Worm (Caenorhabditis elegans) whole organism, L4 larva: ENCODE measurements around the gene fbxa-209.

ENCODE experiments used
- D1046.2 ChIP-seq: fragments of 200-800 bp; sonication (Bioruptor generic); IDR thresholded peaks from 2 replicates; pipeline ENCODE4 v1.3.6; 2022; ENCODE audit warnings: missing genetic modification characterization, missing compliant biosample characterization
- F26F4.8 ChIP-seq: fragments of 200-800 bp; sonication (Bioruptor generic); conservative IDR thresholded peaks from 2 replicates; pipeline ENCODE4 v1.3.6; 2022; ENCODE audit warnings: missing genetic modification characterization, missing compliant biosample characterization
- F37D6.2 ChIP-seq: sonication (generic microtip); optimal IDR thresholded peaks from 2 replicates; lab custom pipeline; 2016; ENCODE audit warnings: mild to moderate bottlenecking, missing genetic modification characterization, missing compliant biosample characterization
- F44E2.7 ChIP-seq: fragments of 200-800 bp; sonication (Bioruptor generic); IDR thresholded peaks from 2 replicates; pipeline ENCODE4 v2.1.2; 2022; ENCODE audit warnings: missing genetic modification characterization, missing compliant biosample characterization
- F49E8.2 ChIP-seq: sonication (generic microtip); optimal IDR thresholded peaks from 2 replicates; lab custom pipeline; 2016; ENCODE audit warnings: missing compliant biosample characterization, mild to moderate bottlenecking, missing genetic modification characterization, borderline replicate concordance
- R02D3.7 ChIP-seq: fragments of 150-350 bp; sonication (generic microtip); optimal IDR thresholded peaks from 3 replicates; lab custom pipeline; 2014; ENCODE audit warnings: missing biosample characterization, missing genetic modification characterization
- T26A8.4 ChIP-seq: fragments of 200-800 bp; sonication (Bioruptor generic); IDR thresholded peaks from 2 replicates; pipeline ENCODE4 v1.3.6; 2022; ENCODE audit warnings: missing genetic modification characterization, missing compliant biosample characterization
- Y105C5A.15 ChIP-seq: fragments of 200-800 bp; sonication (Bioruptor generic); IDR thresholded peaks from 2 replicates; pipeline ENCODE4 v1.3.6; 2022; ENCODE audit warnings: missing genetic modification characterization, missing compliant biosample characterization
- Y5F2A.4 ChIP-seq: fragments of 200-800 bp; sonication (Bioruptor generic); optimal IDR thresholded peaks from 2 replicates; lab custom pipeline; 2018; ENCODE audit warnings: mild to moderate bottlenecking, missing genetic modification characterization, missing compliant biosample characterization
- ZK337.2 ChIP-seq: fragments of 200-800 bp; sonication (Bioruptor generic); IDR thresholded peaks from 2 replicates; pipeline ENCODE4 v1.3.6; 2022; ENCODE audit warnings: missing genetic modification reagents, missing genetic modification characterization, missing compliant biosample characterization
- aly-2 ChIP-seq: sonication (generic microtip); optimal IDR thresholded peaks from 2 replicates; lab custom pipeline; 2018; ENCODE audit warnings: missing biosample characterization, missing genetic modification characterization
- ama-1 ChIP-seq: fragments of 150-350 bp; optimal IDR thresholded peaks from 2 replicates; lab custom pipeline; 2014; ENCODE audit warnings: inconsistent platforms, mixed read lengths
- ceh-20 ChIP-seq: fragments of 200-800 bp; sonication (Bioruptor generic); IDR thresholded peaks from 2 replicates; pipeline ENCODE4 v1.3.6; 2022; ENCODE audit warnings: missing genetic modification reagents, missing genetic modification characterization, missing compliant biosample characterization
- ceh-28 ChIP-seq: fragments of 150-350 bp; optimal IDR thresholded peaks from 2 replicates; lab custom pipeline; 2014; ENCODE audit warnings: missing biosample characterization, missing genetic modification reagents, missing genetic modification characterization
- ceh-32 ChIP-seq: sonication (generic microtip); optimal IDR thresholded peaks from 2 replicates; lab custom pipeline; 2016; ENCODE audit warnings: mild to moderate bottlenecking, missing genetic modification characterization, missing compliant biosample characterization; ENCODE audit not compliant: poor library complexity
- ceh-44 ChIP-seq: fragments of 200-800 bp; sonication (Bioruptor generic); IDR thresholded peaks from 2 replicates; pipeline ENCODE4 v1.3.6; 2022; ENCODE audit warnings: missing genetic modification reagents, missing genetic modification characterization, missing compliant biosample characterization
- ceh-62 ChIP-seq: sonication (generic microtip); optimal IDR thresholded peaks from 2 replicates; lab custom pipeline; 2017; ENCODE audit warnings: missing biosample characterization, missing genetic modification characterization
- ces-1 ChIP-seq: fragments of 150-350 bp; sonication (generic microtip); optimal IDR thresholded peaks from 4 replicates; lab custom pipeline; 2014; ENCODE audit warnings: missing biosample characterization, missing genetic modification reagents, missing genetic modification characterization
- daf-16 ChIP-seq, 3 experiments: sonication (generic microtip); optimal IDR thresholded peaks; 2 replicates each; lab custom pipeline; 2016 to 2017; ENCODE audit warnings: missing genetic modification characterization in 3 of 3, missing genetic modification reagents in 3 of 3, mild to moderate bottlenecking in 2 of 3, missing compliant biosample characterization in 2 of 3, missing biosample characterization in 1 of 3, moderate library complexity in 1 of 3
- daf-19 ChIP-seq: fragments of 200-800 bp; sonication (Bioruptor generic); conservative IDR thresholded peaks from 2 replicates; pipeline ENCODE4 v1.3.6; 2022; ENCODE audit warnings: missing genetic modification characterization, missing compliant biosample characterization
- dmd-9 ChIP-seq: fragments of 200-800 bp; sonication (Bioruptor generic); IDR thresholded peaks from 2 replicates; pipeline ENCODE4 v1.3.6; 2022; ENCODE audit warnings: missing genetic modification reagents, missing genetic modification characterization, missing compliant biosample characterization
- dpl-1 ChIP-seq: fragments of 150-350 bp; optimal IDR thresholded peaks from 2 replicates; lab custom pipeline; 2014; ENCODE audit warnings: missing biosample characterization, missing genetic modification reagents, missing genetic modification characterization
- dve-1 ChIP-seq: sonication (generic microtip); optimal IDR thresholded peaks from 2 replicates; lab custom pipeline; 2017; ENCODE audit warnings: antibody characterized with exemption, mild to moderate bottlenecking, missing genetic modification characterization, missing compliant biosample characterization; ENCODE audit not compliant: insufficient read depth
- egl-27 ChIP-seq: sonication (generic microtip); optimal IDR thresholded peaks from 3 replicates; lab custom pipeline; 2017; ENCODE audit warnings: missing biosample characterization, missing genetic modification reagents, missing genetic modification characterization
- fos-1 ChIP-seq: fragments of 150-350 bp; optimal IDR thresholded peaks from 2 replicates; lab custom pipeline; 2014; ENCODE audit warnings: missing biosample characterization, missing genetic modification characterization
- gei-8 ChIP-seq: fragments of 200-800 bp; sonication (Bioruptor generic); optimal IDR thresholded peaks from 2 replicates; lab custom pipeline; 2018; ENCODE audit warnings: mild to moderate bottlenecking, missing genetic modification characterization, missing compliant biosample characterization
- hif-1 ChIP-seq, 2 experiments: sonication (generic microtip); optimal IDR thresholded peaks; 2 replicates each; lab custom pipeline; 2016 to 2017; ENCODE audit warnings: missing compliant biosample characterization in 2 of 2, missing genetic modification characterization in 2 of 2, missing genetic modification reagents in 2 of 2, missing genotype in 2 of 2, mild to moderate bottlenecking in 1 of 2
- lin-13 ChIP-seq: fragments of 150-350 bp; optimal IDR thresholded peaks from 2 replicates; lab custom pipeline; 2014; ENCODE audit warnings: missing biosample characterization, missing genetic modification reagents, missing genetic modification characterization
- lir-3 ChIP-seq: sonication (generic microtip); optimal IDR thresholded peaks from 2 replicates; lab custom pipeline; 2016; ENCODE audit warnings: mild to moderate bottlenecking, missing genetic modification characterization, missing compliant biosample characterization
- mes-2 ChIP-seq: sonication (generic microtip); optimal IDR thresholded peaks from 2 replicates; lab custom pipeline; 2016; ENCODE audit warnings: missing genotype, mild to moderate bottlenecking, missing genetic modification characterization, missing compliant biosample characterization; ENCODE audit not compliant: poor library complexity, severe bottlenecking
- mxl-2 ChIP-seq: fragments of 200-800 bp; sonication (Bioruptor generic); conservative IDR thresholded peaks from 2 replicates; pipeline ENCODE4 v1.3.6; 2022; ENCODE audit warnings: missing genetic modification reagents, missing genetic modification characterization, missing compliant biosample characterization
- mxl-3 ChIP-seq: fragments of 200-800 bp; sonication (Bioruptor generic); optimal IDR thresholded peaks from 2 replicates; lab custom pipeline; 2018; ENCODE audit warnings: mild to moderate bottlenecking, missing genetic modification characterization, missing compliant biosample characterization
- nhr-10 ChIP-seq: fragments of 150-350 bp; optimal IDR thresholded peaks from 2 replicates; lab custom pipeline; 2014; ENCODE audit warnings: missing biosample characterization, missing genetic modification characterization
- nhr-11 ChIP-seq: fragments of 150-350 bp; optimal IDR thresholded peaks from 2 replicates; lab custom pipeline; 2014; ENCODE audit warnings: missing biosample characterization, missing genetic modification characterization
- nhr-111 ChIP-seq: fragments of 200-800 bp; sonication (Bioruptor generic); optimal IDR thresholded peaks from 2 replicates; lab custom pipeline; 2018; ENCODE audit warnings: mild to moderate bottlenecking, missing genetic modification characterization, missing compliant biosample characterization
- nhr-25 ChIP-seq: sonication (generic microtip); optimal IDR thresholded peaks from 2 replicates; lab custom pipeline; 2017; ENCODE audit warnings: missing genetic modification characterization, mild to moderate bottlenecking, missing compliant biosample characterization, antibody characterized with exemption, moderate library complexity, borderline replicate concordance; ENCODE audit not compliant: insufficient read depth
- nhr-42 ChIP-seq: fragments of 200-800 bp; sonication (Bioruptor generic); IDR thresholded peaks from 2 replicates; pipeline ENCODE4 v1.3.6; 2022; ENCODE audit warnings: missing genetic modification characterization, missing compliant biosample characterization
- nhr-48 ChIP-seq: sonication (generic microtip); optimal IDR thresholded peaks from 2 replicates; lab custom pipeline; 2016; ENCODE audit warnings: mild to moderate bottlenecking, missing genetic modification characterization, missing compliant biosample characterization
- nhr-77 ChIP-seq: fragments of 150-350 bp; optimal IDR thresholded peaks from 2 replicates; lab custom pipeline; 2014; ENCODE audit warnings: missing biosample characterization, missing genetic modification characterization
- rbr-2 ChIP-seq: sonication (generic microtip); optimal IDR thresholded peaks from 2 replicates; lab custom pipeline; 2016; ENCODE audit warnings: missing genotype, missing genetic modification characterization, missing compliant biosample characterization
- saeg-2 ChIP-seq: fragments of 200-800 bp; sonication (Bioruptor generic); IDR thresholded peaks from 2 replicates; pipeline ENCODE4 v1.3.6; 2022; ENCODE audit warnings: missing genetic modification reagents, missing genetic modification characterization, missing compliant biosample characterization
- skn-1 ChIP-seq: fragments of 150-350 bp; optimal IDR thresholded peaks from 2 replicates; lab custom pipeline; 2014; ENCODE audit warnings: missing biosample characterization, missing genetic modification characterization
- snpc-4 ChIP-seq: fragments of 150-350 bp; optimal IDR thresholded peaks from 2 replicates; lab custom pipeline; 2014; ENCODE audit warnings: missing biosample characterization, missing genetic modification characterization
- unc-39 ChIP-seq: sonication (generic microtip); optimal IDR thresholded peaks from 2 replicates; lab custom pipeline; 2017; ENCODE audit warnings: missing biosample characterization, missing genetic modification characterization
- unc-62 ChIP-seq, 3 experiments: fragments of 150-350 bp in 1 of 3; sonication (generic microtip); optimal IDR thresholded peaks in 2 of 3; peaks in 1 of 3; 1 replicate in 1 of 3; 2 replicates in 2 of 3; lab custom pipeline; 2014 to 2017; ENCODE audit warnings: missing biosample characterization in 3 of 3, missing genetic modification characterization in 3 of 3, missing genetic modification reagents in 3 of 3, missing genotype in 1 of 3
- vab-7 ChIP-seq: fragments of 200-800 bp; sonication (Bioruptor generic); IDR thresholded peaks from 2 replicates; pipeline ENCODE4 v1.3.6; 2022; ENCODE audit warnings: missing genetic modification reagents, missing genetic modification characterization, missing compliant biosample characterization
- zag-1 ChIP-seq: fragments of 150-350 bp; optimal IDR thresholded peaks from 2 replicates; lab custom pipeline; 2014; ENCODE audit warnings: missing biosample characterization, missing genetic modification characterization
- zfp-2 ChIP-seq: sonication (generic microtip); optimal IDR thresholded peaks from 2 replicates; lab custom pipeline; 2016; ENCODE audit warnings: mild to moderate bottlenecking, missing genetic modification characterization, missing compliant biosample characterization
- zip-11 ChIP-seq: fragments of 200-800 bp; sonication (Bioruptor generic); IDR thresholded peaks from 2 replicates; pipeline ENCODE4 v1.3.6; 2022; ENCODE audit warnings: missing genetic modification characterization, missing compliant biosample characterization

Gene fbxa-209

DNA sequence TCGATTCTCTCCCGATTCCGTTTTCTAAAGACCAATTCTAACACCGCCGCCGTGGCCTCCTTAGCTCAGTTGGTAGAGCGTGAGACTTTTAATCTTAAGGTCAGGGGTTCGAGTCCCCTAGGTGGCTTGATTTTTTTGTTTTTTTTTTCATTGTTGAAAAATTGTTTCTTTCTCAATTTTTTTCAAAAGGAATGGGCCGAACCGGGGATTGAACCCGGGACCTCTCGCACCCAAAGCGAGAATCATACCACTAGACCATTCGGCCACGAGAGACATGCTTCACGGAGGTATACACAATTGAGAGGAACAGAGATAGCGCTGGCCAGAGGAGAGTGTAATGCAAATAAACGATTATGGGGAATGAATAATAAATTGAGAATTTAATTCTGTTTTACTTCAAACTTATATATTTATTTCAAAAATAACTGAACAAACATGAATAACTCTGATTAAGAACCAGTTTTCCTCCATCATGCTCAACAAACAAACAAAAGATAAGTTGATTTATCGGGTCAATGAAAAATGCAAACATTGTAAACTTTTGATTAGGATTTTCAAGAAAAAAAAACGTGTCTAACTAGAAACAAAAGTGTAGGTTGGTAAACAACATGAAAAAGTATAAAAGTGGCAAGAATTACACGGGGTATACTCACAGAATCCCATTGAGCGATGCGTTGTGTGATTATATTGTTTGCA, 38.3 kb upstream of the fbxa-209 start, which contains the start of gene pqn-71 (continued):
- TF ChIP-seq F37D6.2 (peak; percentile 83), F44E2.7 (peak; percentile 95), nhr-11 (tag; lab: Kevin White, UChicago) (peak; percentile 64), ceh-62 (no peak), fos-1 (tag; lab: Kevin White, UChicago) (no peak), nhr-48 (peak; percentile 91), T26A8.4 (GFP tag; lab: Robert Waterston, UW) (peak; percentile 95), nhr-77 (tag; lab: Kevin White, UChicago) (no peak), lir-3 (tag; lab: Kevin White, UChicago) (peak; percentile 90), unc-39 (tag; lab: Kevin White, UChicago) (no peak), saeg-2 (peak; percentile 92), ceh-44 (peak; percentile 93), vab-7 (GFP tag; lab: Robert Waterston, UW) (peak; percentile 91), ceh-28 (no peak), nhr-42 (peak; percentile 94), ama-1 (lab: Kevin White, UChicago) (no peak), D1046.2 (GFP tag; lab: Robert Waterston, UW) (peak; percentile 93), mxl-3 (GFP tag; lab: Kevin White, UChicago) (peak; percentile 76), nhr-25 (tag; lab: Kevin White, UChicago) (peak; percentile 80), zip-11 (GFP tag; lab: Robert Waterston, UW) (peak; percentile 85; the same call in 1 of the 2 replicates), hif-1 (tag; optimal IDR thresholded peaks at IDR 0.05; lab: Kevin White, UChicago) (peak; percentile 47 to 74), nhr-111 (GFP tag; lab: Kevin White, UChicago) (peak; percentile 86), rbr-2 (tag; lab: Kevin White, UChicago) (peak; percentile 95), ZK337.2 (peak; percentile 60), zfp-2 (peak; percentile 79), unc-62 (GFP tag; optimal IDR thresholded peaks at IDR 0.05 in 1 of 2; lab: Kevin White, UChicago) (peak in 1 of 2 experiments; percentile 15), unc-62 (tag; optimal IDR thresholded peaks at IDR 0.05; lab: Kevin White, UChicago) (no peak), ceh-32 (tag; lab: Kevin White, UChicago) (peak; percentile 74), nhr-10 (tag; lab: Kevin White, UChicago) (no peak), zag-1 (tag; lab: Kevin White, UChicago) (no peak), snpc-4 (tag; lab: Kevin White, UChicago) (peak; percentile 27), Y105C5A.15 (GFP tag; lab: Robert Waterston, UW) (peak; percentile 97), mes-2 (tag; lab: Kevin White, UChicago) (peak; percentile 85), egl-27 (tag; lab: Kevin White, UChicago) (no peak), F49E8.2 (tag; lab: Kevin White, UChicago) (peak; percentile 91), skn-1 (tag; lab: Kevin White, UChicago) (no peak), dmd-9 (peak; percentile 95), F26F4.8 (GFP tag; lab: Robert Waterston, UW) (peak; percentile 97), dpl-1 (GFP tag; lab: Kevin White, UChicago) (peak; percentile 66), gei-8 (GFP tag; lab: Kevin White, UChicago) (peak; percentile 83), Y5F2A.4 (GFP tag; lab: Kevin White, UChicago) (peak; percentile 81), dve-1 (tag; lab: Kevin White, UChicago) (peak; percentile 99), daf-19 (GFP tag; lab: Robert Waterston, UW) (peak; percentile 82; the same call in 1 of the 2 replicates), daf-16 (GFP tag; optimal IDR thresholded peaks at IDR 0.05; lab: Kevin White, UChicago) (peak; percentile 91 to 96), daf-16 (tag; optimal IDR thresholded peaks at IDR 0.05; lab: Kevin White, UChicago) (peak; percentile 84), aly-2 (tag; lab: Kevin White, UChicago) (peak; percentile 48), lin-13 (GFP tag; lab: Kevin White, UChicago) (peak; percentile 93), R02D3.7 (no peak), mxl-2 (peak; percentile 85), ceh-20 (peak; percentile 89), ces-1 (GFP tag; lab: Kevin White, UChicago) (peak; percentile 36)
